Worm (Caenorhabditis elegans) whole organism, early embryonic: Measurements from ENCODE around the gene F32H5.4.

ENCODE experiments used
- B0310.2 ChIP-seq: sonication (generic microtip); optimal IDR thresholded peaks from 2 replicates; lab custom pipeline; 2016; ENCODE audit warnings: mild to moderate bottlenecking, missing genetic modification characterization, missing compliant biosample characterization
- F13C5.2 ChIP-seq: sonication (generic microtip); optimal IDR thresholded peaks from 2 replicates; lab custom pipeline; 2017; ENCODE audit warnings: mild to moderate bottlenecking, missing genetic modification characterization, inconsistent platforms, missing compliant biosample characterization
- aly-1 ChIP-seq: sonication (generic microtip); optimal IDR thresholded peaks from 2 replicates; lab custom pipeline; 2016; ENCODE audit warnings: missing genetic modification characterization, missing compliant biosample characterization
- ama-1 ChIP-seq: fragments of 150-350 bp; optimal IDR thresholded peaks from 2 replicates; lab custom pipeline; 2014
- ceh-13 ChIP-seq: fragments of 200-800 bp; sonication (Bioruptor generic); optimal IDR thresholded peaks from 2 replicates; lab custom pipeline; 2018; ENCODE audit warnings: mild to moderate bottlenecking, missing genetic modification characterization, missing compliant biosample characterization
- ceh-36 ChIP-seq: sonication (generic microtip); optimal IDR thresholded peaks from 2 replicates; lab custom pipeline; 2016; ENCODE audit warnings: missing genetic modification characterization, inconsistent platforms, missing compliant biosample characterization
- ets-7 ChIP-seq: sonication (generic microtip); optimal IDR thresholded peaks from 2 replicates; lab custom pipeline; 2016; ENCODE audit warnings: missing genotype, missing genetic modification characterization, missing compliant biosample characterization
- flt-1 ChIP-seq: fragments of 200-800 bp; sonication (Bioruptor generic); IDR thresholded peaks from 2 replicates; pipeline ENCODE4 v1.3.6; 2022; ENCODE audit warnings: missing genetic modification characterization, missing compliant biosample characterization
- hmbx-1 ChIP-seq: sonication (generic microtip); optimal IDR thresholded peaks from 2 replicates; lab custom pipeline; 2016; ENCODE audit warnings: mild to moderate bottlenecking, missing genetic modification characterization, missing compliant biosample characterization
- hmg-4 ChIP-seq: fragments of 200-800 bp; sonication (Bioruptor generic); optimal IDR thresholded peaks from 2 replicates; lab custom pipeline; 2018; ENCODE audit warnings: mild to moderate bottlenecking, missing genetic modification characterization, missing compliant biosample characterization
- hnd-1 ChIP-seq: sonication (generic microtip); optimal IDR thresholded peaks from 2 replicates; lab custom pipeline; 2016; ENCODE audit warnings: missing genetic modification characterization, missing compliant biosample characterization
- pes-1 ChIP-seq: fragments of 200-800 bp; sonication (Bioruptor generic); IDR thresholded peaks from 2 replicates; pipeline ENCODE4 v1.3.6; 2022; ENCODE audit warnings: missing genetic modification reagents, missing genetic modification characterization, missing compliant biosample characterization
- scrt-1 ChIP-seq: fragments of 200-800 bp; sonication (Bioruptor generic); IDR thresholded peaks from 2 replicates; pipeline ENCODE4 v1.3.6; 2022; ENCODE audit warnings: missing genetic modification characterization, missing compliant biosample characterization
- sea-1 ChIP-seq: fragments of 200-800 bp; sonication (Bioruptor generic); conservative IDR thresholded peaks from 2 replicates; pipeline ENCODE4 v1.3.6; 2022; ENCODE audit warnings: missing genetic modification characterization, missing compliant biosample characterization
- tbx-11 ChIP-seq: fragments of 200-800 bp; sonication (Bioruptor generic); IDR thresholded peaks from 2 replicates; pipeline ENCODE4 v1.3.6; 2022; ENCODE audit warnings: missing genetic modification characterization, missing compliant biosample characterization
- tbx-37 ChIP-seq: fragments of 200-800 bp; sonication (Bioruptor generic); conservative IDR thresholded peaks from 2 replicates; pipeline ENCODE4 v1.3.6; 2022; ENCODE audit warnings: missing genetic modification reagents, missing genetic modification characterization, missing compliant biosample characterization
- tra-4 ChIP-seq: sonication (generic microtip); optimal IDR thresholded peaks from 2 replicates; lab custom pipeline; 2017; ENCODE audit warnings: missing genetic modification characterization, missing compliant biosample characterization

F32H5.4 gene

ce11 chrV:13402524-13402923 is 42.2 kb downstream of the F32H5.4 start:
- TF ChIP-seq B0310.2: no peak
- TF ChIP-seq scrt-1 (GFP tag; lab: Robert Waterston, UW): no peak
- TF ChIP-seq ceh-13 (GFP tag; lab: Kevin White, UChicago): no peak
- TF ChIP-seq hmbx-1: no peak
- no peak for TF ChIP-seq ama-1 (lab: Kevin White, UChicago)
- TF ChIP-seq pes-1 (GFP tag; lab: Robert Waterston, UW): no peak
- no peak for TF ChIP-seq ceh-36 (tag; lab: Kevin White, UChicago)
- TF ChIP-seq hnd-1: no peak
- TF ChIP-seq flt-1 (GFP tag; lab: Robert Waterston, UW): no peak
- no peak for TF ChIP-seq aly-1
- TF ChIP-seq sea-1: no peak
- no peak for TF ChIP-seq tbx-37 (GFP tag; lab: Robert Waterston, UW)
- no peak for TF ChIP-seq F13C5.2 (tag; lab: Kevin White, UChicago)

- TF ChIP-seq hmg-4 (GFP tag; lab: Kevin White, UChicago) (no peak), F13C5.2 (tag; lab: Kevin White, UChicago) (no peak), hnd-1 (no peak), ets-7 (tag; lab: Kevin White, UChicago) (no peak), sea-1 (no peak), pes-1 (GFP tag; lab: Robert Waterston, UW) (no peak), B0310.2 (no peak), scrt-1 (GFP tag; lab: Robert Waterston, UW) (no peak), ama-1 (lab: Kevin White, UChicago) (no peak), tbx-11 (GFP tag; lab: Robert Waterston, UW) (no peak), tra-4 (tag; lab: Kevin White, UChicago) (no peak), ceh-13 (GFP tag; lab: Kevin White, UChicago) (no peak), ceh-36 (tag; lab: Kevin White, UChicago) (no peak), hmbx-1 (no peak), aly-1 (no peak), flt-1 (GFP tag; lab: Robert Waterston, UW) (no peak), tbx-37 (GFP tag; lab: Robert Waterston, UW) (no peak)
Measured at ce11 chrV:13406032-13406431, 45.7 kb downstream of the F32H5.4 start, which contains the start of gene cutl-1. cutl-1 (minus strand) TSS chrV:13406114.

- no peak for TF ChIP-seq sea-1
- no peak for TF ChIP-seq tbx-37 (GFP tag; lab: Robert Waterston, UW)
- TF ChIP-seq scrt-1 (GFP tag; lab: Robert Waterston, UW): no peak
- TF ChIP-seq flt-1 (GFP tag; lab: Robert Waterston, UW): no peak
- no peak for TF ChIP-seq B0310.2
- no peak for TF ChIP-seq ceh-13 (GFP tag; lab: Kevin White, UChicago)
- no peak for TF ChIP-seq hmbx-1
Measured at ce11 chrV:13406511-13406910, 46.2 kb downstream of the F32H5.4 start, which contains the start of gene F53F1.2. F53F1.2 (plus strand) TSS chrV:13406816.

ce11 chrV:13407913-13408312 is 47.6 kb downstream of the F32H5.4 start, which contains the start of gene F53F1.3:
F53F1.3 (plus strand) TSS chrV:13408242.
- TF ChIP-seq hmbx-1 (no peak), sea-1 (no peak), ets-7 (tag; lab: Kevin White, UChicago) (no peak), tra-4 (tag; lab: Kevin White, UChicago) (no peak), B0310.2 (no peak), scrt-1 (GFP tag; lab: Robert Waterston, UW) (no peak), tbx-37 (GFP tag; lab: Robert Waterston, UW) (no peak), hmg-4 (GFP tag; lab: Kevin White, UChicago) (no peak), ceh-36 (tag; lab: Kevin White, UChicago) (no peak), flt-1 (GFP tag; lab: Robert Waterston, UW) (no peak), ama-1 (lab: Kevin White, UChicago) (no peak), F13C5.2 (tag; lab: Kevin White, UChicago) (no peak), ceh-13 (GFP tag; lab: Kevin White, UChicago) (no peak), hnd-1 (no peak), tbx-11 (GFP tag; lab: Robert Waterston, UW) (no peak), aly-1 (no peak), pes-1 (GFP tag; lab: Robert Waterston, UW) (no peak)

ce11 chrV:13408440-13408839 is 48.1 kb downstream of the F32H5.4 start:
- TF ChIP-seq ets-7 (tag; lab: Kevin White, UChicago) (no peak), sea-1 (no peak), aly-1 (no peak), ama-1 (lab: Kevin White, UChicago) (no peak), B0310.2 (no peak), ceh-13 (GFP tag; lab: Kevin White, UChicago) (no peak), pes-1 (GFP tag; lab: Robert Waterston, UW) (no peak), tbx-11 (GFP tag; lab: Robert Waterston, UW) (no peak), hnd-1 (no peak), tbx-37 (GFP tag; lab: Robert Waterston, UW) (no peak), tra-4 (tag; lab: Kevin White, UChicago) (no peak), ceh-36 (tag; lab: Kevin White, UChicago) (no peak)

- TF ChIP-seq tra-4 (tag; lab: Kevin White, UChicago) (no peak), tbx-37 (GFP tag; lab: Robert Waterston, UW) (no peak), ets-7 (tag; lab: Kevin White, UChicago) (no peak), hnd-1 (no peak), sea-1 (no peak), scrt-1 (GFP tag; lab: Robert Waterston, UW) (no peak)
Measured at ce11 chrV:13409089-13409488, 48.7 kb downstream of the F32H5.4 start.

ce11 chrV:13410688-13411087 is 50.3 kb downstream of the F32H5.4 start, which contains the start of gene F53F1.4:
F53F1.4 (plus strand) TSS chrV:13411077.
- TF ChIP-seq sea-1 (no peak), F13C5.2 (tag; lab: Kevin White, UChicago) (no peak), tbx-11 (GFP tag; lab: Robert Waterston, UW) (no peak), ets-7 (tag; lab: Kevin White, UChicago) (no peak), tra-4 (tag; lab: Kevin White, UChicago) (no peak), aly-1 (no peak), hnd-1 (no peak), flt-1 (GFP tag; lab: Robert Waterston, UW) (no peak), hmbx-1 (no peak), tbx-37 (GFP tag; lab: Robert Waterston, UW) (no peak), ceh-13 (GFP tag; lab: Kevin White, UChicago) (no peak), ceh-36 (tag; lab: Kevin White, UChicago) (no peak), ama-1 (lab: Kevin White, UChicago) (no peak), scrt-1 (GFP tag; lab: Robert Waterston, UW) (no peak), B0310.2 (no peak), pes-1 (GFP tag; lab: Robert Waterston, UW) (no peak), hmg-4 (GFP tag; lab: Kevin White, UChicago) (no peak)
